Worm (Caenorhabditis elegans): ENCODE results near the gene C06C6.7.

Gene C06C6.7

DNA sequence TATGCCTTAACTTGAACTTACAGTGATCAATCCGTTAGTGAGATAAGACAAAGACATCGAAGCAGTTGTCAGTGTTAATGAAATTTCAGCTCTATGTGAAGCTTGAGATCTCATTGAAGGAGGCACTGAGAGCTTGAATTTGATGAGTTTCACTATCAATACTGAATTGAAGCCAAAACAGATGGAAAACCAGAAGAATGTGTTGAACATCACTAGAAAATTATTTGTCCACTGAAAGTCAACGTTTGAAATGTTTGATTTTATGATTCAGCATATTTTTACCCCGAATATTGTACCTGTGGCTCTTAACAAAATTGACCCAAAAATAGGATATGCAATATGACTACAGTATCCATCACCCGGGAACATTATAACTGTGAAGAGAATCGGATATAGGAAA, 21.1 kb upstream of the C06C6.7 start:
- TF ChIP-seq zip-8 (tag; optimal IDR thresholded peaks at IDR 0.05) (no peak), mls-2 (tag; optimal IDR thresholded peaks at IDR 0.05) (no peak), sptf-1 (tag; optimal IDR thresholded peaks at IDR 0.05) (no peak), ceh-83 (GFP tag; optimal IDR thresholded peaks at IDR 0.05) (no peak), flh-1 (GFP tag; optimal IDR thresholded peaks at IDR 0.05) (no peak), ceh-39 (tag; optimal IDR thresholded peaks at IDR 0.05) (no peak), cnd-1 (tag; optimal IDR thresholded peaks at IDR 0.05) (no peak), unc-62 (GFP tag; optimal IDR thresholded peaks at IDR 0.05) (no peak), drap-1 (GFP tag; optimal IDR thresholded peaks at IDR 0.05) (no peak), lin-13 (tag; optimal IDR thresholded peaks at IDR 0.05) (no peak), elt-3 (tag; optimal IDR thresholded peaks at IDR 0.05) (no peak), mab-5 (tag; optimal IDR thresholded peaks at IDR 0.05) (no peak), ztf-11 (tag; optimal IDR thresholded peaks at IDR 0.05) (no peak), lsy-2 (tag; optimal IDR thresholded peaks at IDR 0.05) (no peak), elt-1 (tag; optimal IDR thresholded peaks at IDR 0.05; ENCODE audit: borderline replicate concordance, insufficient read depth) (no peak), ham-2 (GFP tag; optimal IDR thresholded peaks at IDR 0.05) (no peak)

DNA sequence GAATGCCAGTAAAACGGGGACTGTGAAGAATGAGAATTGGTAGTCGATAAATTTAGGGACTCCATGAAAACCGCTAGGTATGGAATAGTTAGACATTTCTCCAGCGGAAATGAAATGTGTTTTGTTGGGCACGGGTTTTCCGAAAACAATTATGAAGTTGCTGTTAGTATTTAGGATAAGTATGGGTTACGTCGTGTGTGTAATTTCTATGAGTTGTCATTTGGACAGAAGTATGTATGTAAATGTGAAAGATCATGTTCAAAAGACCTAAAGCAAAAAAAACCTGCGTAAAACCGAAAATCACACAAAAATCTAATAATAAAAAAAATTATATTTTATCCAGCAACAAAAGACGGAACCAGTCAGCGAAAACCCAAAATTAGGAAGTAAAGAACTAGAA, 19.5 kb upstream of the C06C6.7 start, which contains the start of gene sru-23:
Gene sru-23, minus strand, starts transcription at position 101 of the 400 bp plus-strand sequence.
- TF ChIP-seq mep-1 (tag; optimal IDR thresholded peaks at IDR 0.05): no peak
- no peak for TF ChIP-seq unc-120 (tag; optimal IDR thresholded peaks at IDR 0.05; ENCODE audit: poor library complexity, severe bottlenecking)
- no peak for TF ChIP-seq snpc-4 (tag; optimal IDR thresholded peaks at IDR 0.05)
- TF ChIP-seq nhr-2 (tag; optimal IDR thresholded peaks at IDR 0.05): no peak
- TF ChIP-seq ceh-43 (GFP tag; optimal IDR thresholded peaks at IDR 0.05): no peak

DNA sequence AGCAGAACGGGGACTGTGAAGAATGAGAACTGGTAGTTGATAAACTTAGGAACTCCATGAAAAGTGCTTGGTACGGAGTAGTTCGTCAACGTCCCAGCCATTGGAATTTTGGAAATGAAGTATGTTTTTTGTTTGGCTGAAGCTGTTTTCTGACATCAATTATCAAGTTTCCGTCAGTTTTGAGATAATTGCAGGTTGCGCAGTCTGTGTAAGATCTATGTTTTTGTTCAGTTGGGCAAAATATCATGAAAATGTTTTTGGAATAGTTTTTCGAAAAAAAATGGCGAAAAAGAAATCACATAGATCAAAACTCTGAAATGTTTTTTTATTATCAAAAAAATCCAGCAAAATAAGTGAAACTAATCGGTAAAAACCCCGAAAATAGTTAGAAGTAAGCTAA, 17.1 kb upstream of the C06C6.7 start, which contains the start of gene sru-22:
Gene sru-22, minus strand, starts transcription at position 101 of the 400 bp plus-strand sequence.
- no peak for TF ChIP-seq zip-8 (tag; optimal IDR thresholded peaks at IDR 0.05)
- no peak for TF ChIP-seq pha-4 (tag; optimal IDR thresholded peaks at IDR 0.05)
- no peak for TF ChIP-seq ceh-39 (tag; optimal IDR thresholded peaks at IDR 0.05)
- no peak for TF ChIP-seq nhr-76 (tag; optimal IDR thresholded peaks at IDR 0.05)
- TF ChIP-seq nhr-2 (tag; optimal IDR thresholded peaks at IDR 0.05): no peak
- TF ChIP-seq ces-1 (GFP tag; optimal IDR thresholded peaks at IDR 0.05): no peak
- no peak for TF ChIP-seq tbx-8 (GFP tag; optimal IDR thresholded peaks at IDR 0.05)
- TF ChIP-seq lin-13 (tag; optimal IDR thresholded peaks at IDR 0.05): no peak
- no peak for TF ChIP-seq mls-2 (tag; optimal IDR thresholded peaks at IDR 0.05)
- TF ChIP-seq unc-120 (tag; optimal IDR thresholded peaks at IDR 0.05; ENCODE audit: poor library complexity, severe bottlenecking): no peak
- TF ChIP-seq blmp-1 (tag; optimal IDR thresholded peaks at IDR 0.05): no peak
- TF ChIP-seq ceh-43 (GFP tag; optimal IDR thresholded peaks at IDR 0.05): no peak
- no peak for TF ChIP-seq cnd-1 (tag; optimal IDR thresholded peaks at IDR 0.05)
- TF ChIP-seq snpc-4 (tag; optimal IDR thresholded peaks at IDR 0.05): no peak
- no peak for TF ChIP-seq unc-62 (GFP tag; optimal IDR thresholded peaks at IDR 0.05)
- no peak for TF ChIP-seq nhr-237 (tag; optimal IDR thresholded peaks at IDR 0.05)

DNA sequence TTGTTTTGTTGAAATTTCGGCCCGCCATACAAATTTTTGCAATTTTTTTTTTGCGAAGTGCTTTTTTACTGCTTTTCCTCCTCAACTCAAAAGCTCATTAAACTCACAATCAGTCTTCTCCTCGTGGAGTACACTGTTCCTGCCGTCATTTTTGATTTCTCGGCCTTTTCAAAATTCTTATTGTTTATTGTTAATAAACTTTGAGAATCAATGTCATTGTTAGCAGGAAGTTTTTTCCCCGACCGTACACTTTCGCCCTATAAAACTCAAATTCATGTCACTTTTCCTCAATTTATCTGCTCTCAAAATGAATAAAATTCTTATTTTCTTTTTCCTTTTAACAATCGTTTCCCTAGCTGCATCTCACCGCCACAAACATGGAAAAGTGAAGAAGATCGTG, 16.1 kb upstream of the C06C6.7 start, which contains the start of gene clec-232:
Gene clec-232, plus strand, starts transcription at position 301 of the 400 bp plus-strand sequence.
- no peak for TF ChIP-seq unc-39 (tag; optimal IDR thresholded peaks at IDR 0.05)
- no peak for TF ChIP-seq ceh-39 (tag; optimal IDR thresholded peaks at IDR 0.05)
- no peak for TF ChIP-seq drap-1 (GFP tag; optimal IDR thresholded peaks at IDR 0.05)
- no peak for TF ChIP-seq M03D4.4 (tag; optimal IDR thresholded peaks at IDR 0.05)
- TF ChIP-seq ham-2 (GFP tag; optimal IDR thresholded peaks at IDR 0.05): no peak
- no peak for TF ChIP-seq elt-1 (tag; optimal IDR thresholded peaks at IDR 0.05; ENCODE audit: borderline replicate concordance, insufficient read depth)
- TF ChIP-seq elt-3 (tag; optimal IDR thresholded peaks at IDR 0.05): no peak
- TF ChIP-seq hlh-1 (tag; optimal IDR thresholded peaks at IDR 0.05): no peak
- TF ChIP-seq bed-3 (GFP tag; optimal IDR thresholded peaks at IDR 0.05): no peak
- TF ChIP-seq nhr-28 (tag; optimal IDR thresholded peaks at IDR 0.05): no peak
- no peak for TF ChIP-seq tbx-8 (GFP tag; optimal IDR thresholded peaks at IDR 0.05)
- no peak for TF ChIP-seq mab-5 (tag; optimal IDR thresholded peaks at IDR 0.05)
- TF ChIP-seq nhr-2 (tag; optimal IDR thresholded peaks at IDR 0.05): no peak
- TF ChIP-seq ceh-43 (GFP tag; optimal IDR thresholded peaks at IDR 0.05): no peak

DNA sequence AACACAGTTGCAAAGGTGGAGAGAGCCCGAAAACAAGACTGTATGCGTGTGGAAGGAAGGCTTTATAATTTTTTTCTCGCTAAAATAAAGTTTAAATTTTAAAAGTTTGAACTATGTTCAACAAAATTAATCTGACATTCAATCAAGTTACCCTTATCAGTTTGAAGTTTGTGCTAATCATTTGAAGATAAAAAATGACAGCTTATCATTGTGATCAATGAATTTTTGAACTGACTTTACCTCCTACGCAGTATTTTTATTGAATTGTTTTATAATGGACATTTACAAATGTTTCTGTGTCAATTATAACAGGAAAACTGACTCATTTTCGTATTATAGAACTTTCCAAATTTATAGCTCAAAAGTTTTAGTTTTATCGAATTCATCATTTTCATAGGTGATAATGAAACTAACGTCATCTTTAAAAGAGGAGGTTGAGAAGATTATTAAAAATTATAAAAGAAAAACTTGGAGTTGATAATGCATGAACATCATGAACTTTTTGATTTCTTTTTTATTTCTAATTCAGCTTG, 13.7 kb upstream of the C06C6.7 start, which contains the start of gene oac-20:
Gene oac-20, plus strand, starts transcription at position 483 of the 533 bp plus-strand sequence.
- TF ChIP-seq elt-1 (tag; optimal IDR thresholded peaks at IDR 0.05; ENCODE audit: borderline replicate concordance, insufficient read depth) (no peak), ces-1 (GFP tag; optimal IDR thresholded peaks at IDR 0.05) (no peak), cnd-1 (tag; optimal IDR thresholded peaks at IDR 0.05) (no peak), sem-2 (GFP tag; optimal IDR thresholded peaks at IDR 0.05) (no peak), snpc-4 (tag; optimal IDR thresholded peaks at IDR 0.05) (no peak), tbx-8 (GFP tag; optimal IDR thresholded peaks at IDR 0.05) (no peak), zip-8 (tag; optimal IDR thresholded peaks at IDR 0.05) (no peak), mls-2 (tag; optimal IDR thresholded peaks at IDR 0.05) (no peak), mab-5 (tag; optimal IDR thresholded peaks at IDR 0.05) (no peak), unc-120 (tag; optimal IDR thresholded peaks at IDR 0.05; ENCODE audit: poor library complexity, severe bottlenecking) (no peak), pha-4 (tag; optimal IDR thresholded peaks at IDR 0.05) (no peak)
